Worm (Caenorhabditis elegans) whole organism, young adult: ENCODE results near the gene C51E3.10.

ENCODE experiments used
- F10E7.11 ChIP-seq: sonication (generic microtip); optimal IDR thresholded peaks from 2 replicates; lab custom pipeline; 2017; ENCODE audit warnings: mild to moderate bottlenecking, missing genetic modification characterization, moderate library complexity, missing compliant biosample characterization
- T07F8.4 ChIP-seq: sonication (generic microtip); optimal IDR thresholded peaks from 2 replicates; lab custom pipeline; 2016; ENCODE audit warnings: mild to moderate bottlenecking, missing genetic modification characterization, moderate library complexity, missing compliant biosample characterization
- pha-4 ChIP-seq: fragments of 150-350 bp; sonication (generic microtip); optimal IDR thresholded peaks from 2 replicates; lab custom pipeline; 2014; ENCODE audit warnings: missing biosample characterization, missing genetic modification reagents, missing genetic modification characterization
- sptf-2 ChIP-seq: fragments of 200-800 bp; sonication (Bioruptor generic); optimal IDR thresholded peaks from 2 replicates; lab custom pipeline; 2018; ENCODE audit warnings: mild to moderate bottlenecking, missing genetic modification characterization, missing compliant biosample characterization

ce11 chrV:10159972-10160371, 962 bp downstream of the C51E3.10 start:
- TF ChIP-seq F10E7.11 (tag; lab: Kevin White, UChicago): no peak
- TF ChIP-seq sptf-2 (GFP tag; lab: Kevin White, UChicago): no peak
- no peak for TF ChIP-seq pha-4 (tag; lab: Kevin White, UChicago)
- TF ChIP-seq T07F8.4 (tag; lab: Kevin White, UChicago): no peak
